Fruit fly (Drosophila melanogaster) S2 (cell line): ENCODE data around the gene Dph4.

Experiments used
- CG8478 ChIP-seq: fragments of >200 bp; optimal IDR thresholded peaks from 2 replicates; lab custom pipeline; 2018
- CTCF ChIP-seq, 2 experiments: fragments of >200 bp; optimal IDR thresholded peaks; 2 replicates each; lab custom pipeline; 2018

DNA sequence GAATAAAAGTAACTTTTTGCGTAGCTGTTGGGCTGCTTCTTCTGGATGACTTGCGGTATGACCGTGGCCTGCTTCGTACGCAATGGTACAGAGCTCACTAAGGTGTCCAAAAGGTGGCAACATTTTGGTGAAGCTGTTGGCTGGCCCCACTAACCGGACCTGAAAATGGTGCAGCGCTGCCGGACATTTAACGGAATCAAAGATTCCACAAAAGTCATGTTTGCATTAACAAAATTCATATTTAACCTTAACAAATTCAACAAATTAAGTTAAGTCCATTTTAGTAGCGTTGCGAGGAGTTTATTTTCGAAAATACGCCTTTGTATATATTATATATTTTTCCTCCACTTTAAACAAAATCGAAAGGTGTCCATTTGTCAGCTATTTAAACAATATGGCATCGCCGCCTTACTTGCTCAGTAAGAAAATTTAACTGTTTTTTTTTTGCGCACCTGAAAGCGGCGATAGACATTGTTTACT lies 22.8 kb downstream of the Dph4 start, which contains the start of the genes kra and SecS:
- TF ChIP-seq CG8478 (no peak), CTCF (optimal IDR thresholded peaks at IDR 0.05; lab: Kevin White, UChicago) (peak; percentile 23 to 48)
